Worm (Caenorhabditis elegans): ENCODE measurements around the gene mdf-2.

The mdf-2 gene

ce11 chrIV:2597417-2597816 lies 43.5 kb downstream of the mdf-2 start, which contains the start of gene Y69A2AR.47:
TSS of gene Y69A2AR.47 (plus strand) at chrIV:2597717.
- TF ChIP-seq aly-2 (tag; optimal IDR thresholded peaks at IDR 0.05) = no peak
